Worm (Caenorhabditis elegans) whole organism, L4/young adult: ENCODE data around the gene srh-137.

Source experiments
- W03F9.2 ChIP-seq: fragments of 150-350 bp; optimal IDR thresholded peaks from 2 replicates; lab custom pipeline; 2014; ENCODE audit warnings: missing biosample characterization, missing genetic modification characterization
- dao-5 ChIP-seq: sonication (generic microtip); optimal IDR thresholded peaks from 2 replicates; lab custom pipeline; 2016; ENCODE audit warnings: missing genotype, missing genetic modification characterization, moderate library complexity, missing compliant biosample characterization
- him-1 ChIP-seq: sonication (generic microtip); optimal IDR thresholded peaks from 2 replicates; lab custom pipeline; 2016; ENCODE audit warnings: missing genotype, missing genetic modification reagents, missing genetic modification characterization, missing compliant biosample characterization

The srh-137 gene

DNA sequence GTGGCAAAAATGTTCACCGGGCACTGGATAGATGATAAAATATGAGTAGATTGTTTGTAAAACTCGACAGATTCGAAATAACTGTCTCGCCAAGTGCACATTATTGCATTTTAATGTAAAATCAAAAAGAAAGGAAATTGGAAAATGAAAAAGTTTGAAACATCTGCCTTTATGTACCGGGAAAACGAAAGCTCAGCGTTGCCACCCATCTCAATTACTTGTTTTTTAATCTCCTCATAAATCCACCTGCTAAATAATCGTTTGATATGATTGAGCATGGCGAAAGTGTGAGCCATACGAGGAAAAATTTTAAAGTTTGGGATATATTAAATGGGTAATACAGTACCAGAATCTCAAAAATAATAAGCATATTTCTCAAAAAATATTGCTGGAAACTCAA is at the start of gene srh-137:
Gene srh-137 (minus strand): TSS at position 101 of the 400 bp plus-strand sequence.
- TF ChIP-seq him-1 (tag; lab: Kevin White, UChicago), result no peak
- no peak for TF ChIP-seq W03F9.2 (tag; lab: Kevin White, UChicago)
- TF ChIP-seq dao-5 (tag; lab: Kevin White, UChicago), result no peak

DNA sequence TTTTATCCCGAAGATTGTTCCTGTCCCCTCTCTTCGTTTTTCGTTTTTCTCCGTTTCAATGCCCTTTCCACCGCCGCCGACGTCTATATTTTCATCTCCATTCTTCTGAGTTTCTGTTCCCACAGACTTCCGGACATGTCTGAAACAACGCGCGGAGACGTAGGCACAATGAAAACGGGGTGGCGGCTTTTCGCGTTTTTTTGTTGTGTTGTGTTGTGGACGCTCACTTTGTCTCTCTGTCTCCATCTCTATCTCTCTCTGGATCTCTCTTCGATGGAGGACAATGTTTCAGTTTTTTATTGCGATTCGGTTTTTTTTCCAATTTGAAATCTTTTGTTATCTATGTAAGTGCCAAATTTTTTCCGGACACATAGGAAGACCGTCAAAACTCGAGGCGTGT is 43.5 kb upstream of the srh-137 start:
- TF ChIP-seq him-1 (tag; lab: Kevin White, UChicago) (no peak), dao-5 (tag; lab: Kevin White, UChicago) (no peak), W03F9.2 (tag; lab: Kevin White, UChicago) (no peak)

DNA sequence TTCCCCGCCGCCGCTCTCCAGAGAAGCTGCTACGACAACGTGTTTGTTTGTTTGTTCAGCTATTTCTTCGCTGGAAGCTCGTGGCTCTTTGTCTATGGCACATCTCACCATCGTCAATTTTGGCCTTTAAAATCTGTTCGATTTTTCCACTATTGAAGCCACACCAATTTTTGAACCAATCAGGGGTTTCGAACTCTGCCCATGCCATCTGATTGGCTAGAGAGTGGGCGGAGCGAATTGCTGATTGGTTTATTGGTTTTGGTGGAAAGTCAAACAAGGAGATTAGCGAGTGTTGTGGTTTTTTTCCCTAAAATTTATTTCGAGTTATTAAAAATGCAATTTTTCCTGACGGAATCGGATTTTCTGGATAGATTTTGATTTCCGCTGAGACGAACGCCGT is 39.7 kb upstream of the srh-137 start:
- TF ChIP-seq dao-5 (tag; lab: Kevin White, UChicago), result no peak
- no peak for TF ChIP-seq W03F9.2 (tag; lab: Kevin White, UChicago)
- TF ChIP-seq him-1 (tag; lab: Kevin White, UChicago), result no peak

DNA sequence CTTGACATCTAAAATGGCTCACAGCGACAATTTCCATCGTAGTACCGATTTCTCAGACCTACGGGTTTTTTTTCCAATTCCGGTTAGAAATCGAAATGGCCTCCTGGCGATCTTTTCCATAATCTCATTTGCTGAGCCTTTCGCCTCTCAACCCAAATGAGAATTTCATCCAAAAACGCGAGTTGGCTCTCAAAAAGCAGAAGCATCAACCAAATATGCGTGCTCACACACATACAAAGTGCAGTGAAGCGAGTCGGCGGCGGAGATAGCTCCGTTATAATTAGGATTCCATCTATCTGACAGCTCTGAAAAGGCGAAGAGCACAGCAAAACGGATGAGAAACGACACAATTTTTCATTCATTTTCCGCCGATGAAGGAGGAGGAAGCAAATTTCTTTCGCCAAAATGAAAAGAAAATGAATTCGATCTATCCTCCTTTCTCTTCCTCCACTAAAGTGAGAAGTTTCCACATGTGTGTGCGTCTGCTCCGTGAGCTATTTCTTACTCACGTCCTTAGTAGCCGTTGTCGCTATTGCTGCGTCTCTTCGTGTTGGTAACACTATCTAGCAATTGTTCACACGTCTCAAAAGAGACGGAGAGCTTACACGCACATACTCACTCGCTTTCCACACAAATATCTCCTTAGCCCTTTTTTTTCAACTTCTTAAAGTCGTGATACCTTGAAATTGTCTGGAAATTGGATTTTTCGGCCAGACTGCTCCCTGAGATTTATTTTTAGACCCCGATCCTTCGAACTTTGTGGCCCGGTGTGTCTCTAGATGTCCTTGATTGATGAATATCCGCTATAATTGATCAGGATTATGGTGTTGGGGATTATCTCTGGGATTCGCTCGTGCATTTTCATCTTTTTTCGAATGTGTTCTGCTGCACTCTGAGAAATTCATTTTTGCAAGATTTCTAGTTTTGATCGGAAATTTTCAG is 35.9 kb upstream of the srh-137 start:
- TF ChIP-seq him-1 (tag; lab: Kevin White, UChicago), result no peak
- TF ChIP-seq W03F9.2 (tag; lab: Kevin White, UChicago), result no peak
- TF ChIP-seq dao-5 (tag; lab: Kevin White, UChicago), result no peak

DNA sequence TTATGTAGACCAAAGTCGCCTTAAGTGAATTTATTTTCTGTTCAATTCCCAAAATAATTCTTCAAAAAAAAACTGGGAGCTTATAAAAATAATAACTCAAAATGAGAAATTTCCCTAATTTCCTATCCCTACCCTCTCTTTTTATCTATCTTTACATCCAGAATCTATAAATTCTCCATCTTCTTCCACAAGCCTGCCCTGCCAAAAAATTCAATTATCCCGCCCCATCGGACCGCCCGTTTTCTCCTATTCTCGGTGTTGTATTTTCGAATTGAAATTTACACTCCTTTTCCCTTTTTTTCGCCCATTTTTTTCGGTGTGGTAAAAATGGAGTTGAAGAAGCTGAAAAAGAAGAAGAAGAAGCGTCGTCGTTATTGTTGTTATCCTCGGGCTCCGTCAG is 33.0 kb upstream of the srh-137 start:
- TF ChIP-seq dao-5 (tag; lab: Kevin White, UChicago) (no peak), him-1 (tag; lab: Kevin White, UChicago) (no peak)

DNA sequence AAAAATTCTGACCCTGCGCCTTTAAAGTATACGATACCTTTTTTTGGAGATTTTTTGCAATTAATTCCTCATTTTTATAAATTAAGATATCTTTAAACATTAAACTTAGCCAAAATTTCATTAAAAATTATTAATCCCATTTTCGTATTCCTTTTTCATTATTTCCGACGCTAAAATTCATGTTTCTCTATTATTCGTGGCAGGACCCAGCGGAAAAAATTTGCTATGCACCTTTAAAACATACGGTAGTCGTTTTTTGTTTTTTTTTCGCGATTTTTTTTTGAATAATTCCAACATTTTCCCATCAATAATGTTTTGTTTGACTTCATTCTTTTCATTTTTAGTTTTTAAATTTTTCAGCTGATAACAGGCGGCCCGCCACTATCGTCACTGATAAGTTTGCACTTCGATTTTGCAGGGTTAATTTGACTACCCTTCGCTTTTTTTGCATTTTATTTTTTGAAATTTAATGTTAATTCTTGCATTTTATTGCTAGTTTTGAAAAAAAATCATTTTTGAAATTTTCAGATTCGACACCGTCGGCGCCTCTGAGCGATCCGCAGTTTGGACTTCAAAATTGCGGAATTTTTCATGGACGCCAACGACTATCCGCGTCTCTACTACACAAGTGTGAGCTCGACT is 30.7 kb upstream of the srh-137 start, which contains the start of gene dkf-2:
Gene dkf-2 (plus strand): TSS at position 592 of the 642 bp plus-strand sequence.
- TF ChIP-seq W03F9.2 (tag; lab: Kevin White, UChicago) (no peak), him-1 (tag; lab: Kevin White, UChicago) (no peak), dao-5 (tag; lab: Kevin White, UChicago) (no peak)

DNA sequence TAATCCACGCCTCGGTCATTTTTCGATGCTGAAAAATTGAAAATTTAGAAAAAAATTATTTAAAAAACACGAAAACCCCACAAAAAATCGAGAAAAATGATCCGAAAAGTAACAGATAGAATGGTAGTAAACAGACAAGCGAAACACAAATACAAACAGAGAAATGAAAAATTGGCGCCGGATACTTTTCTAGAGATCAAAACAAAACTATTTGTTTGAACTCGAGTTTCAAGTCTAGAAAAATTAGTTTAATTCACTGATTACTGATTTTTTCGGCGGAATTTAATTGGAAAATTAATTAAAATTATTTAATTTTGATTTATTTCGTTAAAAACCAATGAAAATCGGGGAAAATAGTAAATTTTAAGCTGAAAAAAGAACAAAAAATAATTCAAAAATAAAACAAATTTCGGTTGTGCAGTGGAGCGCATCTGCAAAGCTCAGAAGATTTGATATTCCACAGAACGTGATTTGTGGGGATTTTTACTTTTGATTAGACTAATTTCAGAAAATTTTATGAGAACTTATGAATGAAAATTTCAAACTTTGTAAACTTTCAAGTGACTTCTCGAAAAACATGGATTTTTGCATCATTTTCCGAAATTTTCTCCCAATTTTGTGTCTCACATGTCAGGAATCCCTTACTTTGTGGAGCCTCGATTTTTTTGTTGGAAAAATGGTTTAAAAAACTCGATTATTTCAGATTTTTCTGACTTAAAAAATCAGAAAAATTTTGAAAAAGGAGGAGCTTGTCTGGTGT is 29.9 kb upstream of the srh-137 start, which contains the start of gene gyg-2:
Gene gyg-2 (minus strand): TSS at position 28 of the 760 bp plus-strand sequence.
- TF ChIP-seq him-1 (tag; lab: Kevin White, UChicago), result no peak
- TF ChIP-seq W03F9.2 (tag; lab: Kevin White, UChicago), result no peak
- TF ChIP-seq dao-5 (tag; lab: Kevin White, UChicago), result no peak

DNA sequence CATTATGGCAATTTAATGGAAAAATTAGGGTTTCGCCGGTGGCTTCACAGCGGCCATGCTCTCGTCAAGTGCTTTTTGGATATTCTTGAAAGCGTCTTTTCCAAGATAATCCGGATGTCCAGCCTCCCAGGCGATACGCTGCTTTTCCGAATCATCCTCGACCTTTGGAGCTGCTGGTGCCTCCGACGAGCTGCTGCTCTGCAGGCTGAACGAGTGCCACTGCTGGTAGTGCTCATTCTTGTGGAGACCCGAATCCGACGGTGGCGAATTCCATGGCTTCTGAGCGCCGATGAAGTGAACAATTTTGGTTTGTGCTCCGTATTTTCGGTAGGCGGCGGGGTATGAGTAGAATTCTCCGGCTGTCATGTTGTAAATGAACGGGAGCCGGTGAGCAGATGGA is 28.7 kb upstream of the srh-137 start:
- no peak for TF ChIP-seq dao-5 (tag; lab: Kevin White, UChicago)
- no peak for TF ChIP-seq W03F9.2 (tag; lab: Kevin White, UChicago)
- no peak for TF ChIP-seq him-1 (tag; lab: Kevin White, UChicago)

DNA sequence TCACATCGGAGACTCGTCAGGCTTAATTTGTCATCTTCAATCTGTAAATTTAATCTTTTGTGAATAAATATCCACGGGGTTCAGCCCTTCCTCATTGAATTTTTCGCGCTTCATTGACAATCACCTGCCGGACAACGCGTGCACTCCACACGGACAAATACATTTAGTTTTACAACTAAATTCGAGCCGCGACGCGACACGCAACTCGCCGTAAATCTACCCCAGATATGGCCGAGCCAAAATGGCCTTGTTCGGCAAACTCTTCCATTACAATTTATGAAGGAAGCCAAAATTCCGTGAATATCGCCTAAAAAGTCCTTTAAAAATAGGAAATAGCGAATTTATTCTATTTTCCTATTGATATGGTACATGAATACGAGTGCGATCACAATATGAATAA is 28.3 kb upstream of the srh-137 start:
- TF ChIP-seq W03F9.2 (tag; lab: Kevin White, UChicago) (no peak), dao-5 (tag; lab: Kevin White, UChicago) (no peak), him-1 (tag; lab: Kevin White, UChicago) (no peak)

DNA sequence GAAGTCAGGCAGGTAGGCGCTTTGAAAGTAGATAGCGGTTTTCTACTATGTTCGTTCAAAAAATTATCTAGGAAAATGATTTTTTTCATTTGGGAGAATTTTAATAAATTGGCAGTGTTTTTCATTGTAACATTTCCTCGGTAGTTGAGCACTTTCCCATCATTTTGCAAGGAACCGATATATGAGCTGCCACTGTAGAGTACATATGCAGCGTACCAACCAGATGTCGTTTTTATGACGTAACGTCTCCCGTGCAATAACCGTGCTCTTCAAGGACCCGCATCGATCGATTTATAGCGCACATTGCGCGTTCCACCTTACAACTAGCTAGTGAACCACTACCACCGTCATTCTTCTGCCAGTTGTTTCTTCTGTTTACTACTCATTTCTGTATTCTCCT is 25.6 kb upstream of the srh-137 start, which contains the start of gene T25E12.6:
Gene T25E12.6 (plus strand): TSS at position 301 of the 400 bp plus-strand sequence.
- TF ChIP-seq him-1 (tag; lab: Kevin White, UChicago) (no peak), W03F9.2 (tag; lab: Kevin White, UChicago) (no peak), dao-5 (tag; lab: Kevin White, UChicago) (no peak)

DNA sequence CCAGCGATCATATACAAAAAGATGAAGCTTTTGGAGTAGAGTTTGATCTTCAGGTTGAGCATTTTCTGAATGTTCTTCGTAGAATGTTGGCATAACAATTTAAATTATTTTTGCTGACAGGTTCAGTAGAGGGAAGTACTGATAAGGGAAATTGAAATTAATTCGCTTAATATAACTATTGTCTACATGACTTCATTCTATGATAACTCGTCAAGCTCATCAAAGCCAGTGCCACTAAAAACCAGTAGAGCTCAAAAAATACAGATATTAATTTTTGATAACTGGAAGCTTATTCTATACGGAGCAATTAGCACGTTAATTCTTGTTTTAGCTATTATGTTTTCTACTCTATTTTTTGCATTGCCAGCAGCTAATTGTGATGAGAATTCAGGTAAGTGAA is 22.6 kb upstream of the srh-137 start, which contains the start of the genes clec-29 and clec-39:
Gene clec-29 (minus strand): TSS at position 101 of the 400 bp plus-strand sequence.
Gene clec-39 (plus strand): TSS at position 169 of the 400 bp plus-strand sequence.
- TF ChIP-seq dao-5 (tag; lab: Kevin White, UChicago), result no peak
- TF ChIP-seq W03F9.2 (tag; lab: Kevin White, UChicago), result no peak
- no peak for TF ChIP-seq him-1 (tag; lab: Kevin White, UChicago)

DNA sequence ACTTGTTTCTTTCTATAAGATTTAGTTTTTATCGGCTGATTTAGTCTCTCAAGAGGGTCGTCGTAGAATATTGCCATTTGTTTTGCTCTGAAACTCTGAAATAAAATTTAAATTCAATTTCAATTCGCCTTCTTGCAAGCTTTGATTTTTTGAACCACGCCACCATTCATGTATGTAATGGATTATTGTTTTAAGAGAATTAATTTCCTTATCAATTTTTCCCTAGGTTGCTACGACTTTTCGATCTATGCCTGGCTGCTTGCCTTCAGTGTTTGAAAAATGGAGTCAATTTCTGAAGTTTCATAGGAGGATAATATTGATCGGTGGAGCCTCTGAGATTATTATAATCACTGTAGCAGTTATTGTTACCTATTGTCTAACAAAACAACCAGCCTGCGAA is 19.0 kb upstream of the srh-137 start, which contains the start of the genes clec-38 and clec-34:
Gene clec-38 (minus strand): TSS at position 101 of the 400 bp plus-strand sequence.
Gene clec-34 (plus strand): TSS at position 248 of the 400 bp plus-strand sequence.
- TF ChIP-seq him-1 (tag; lab: Kevin White, UChicago), result no peak
- no peak for TF ChIP-seq dao-5 (tag; lab: Kevin White, UChicago)
- no peak for TF ChIP-seq W03F9.2 (tag; lab: Kevin White, UChicago)
